Worm (Caenorhabditis elegans) whole organism, L4 larva: ENCODE data around the gene tmem-184.

Experiments
- Y48G9A.11 ChIP-seq: fragments of 200-800 bp; sonication (Bioruptor generic); IDR thresholded peaks from 2 replicates; pipeline ENCODE4 v1.3.6; 2022; ENCODE audit warnings: missing genetic modification reagents, missing genetic modification characterization, missing compliant biosample characterization
- lin-15B ChIP-seq: fragments of 150-350 bp; sonication (generic microtip); optimal IDR thresholded peaks from 3 replicates; lab custom pipeline; 2014; ENCODE audit warnings: missing biosample characterization, missing genetic modification characterization
- nhr-237 ChIP-seq: sonication (generic microtip); optimal IDR thresholded peaks from 2 replicates; lab custom pipeline; 2017; ENCODE audit warnings: missing biosample characterization, missing genetic modification characterization
- nhr-25 ChIP-seq: sonication (generic microtip); optimal IDR thresholded peaks from 2 replicates; lab custom pipeline; 2017; ENCODE audit warnings: missing genetic modification characterization, mild to moderate bottlenecking, missing compliant biosample characterization, antibody characterized with exemption, moderate library complexity, borderline replicate concordance; ENCODE audit not compliant: insufficient read depth
- nhr-6 ChIP-seq: fragments of 150-350 bp; optimal IDR thresholded peaks from 2 replicates; lab custom pipeline; 2014; ENCODE audit warnings: missing biosample characterization, missing genetic modification characterization
- spr-3 ChIP-seq: fragments of 200-800 bp; sonication (Bioruptor generic); optimal IDR thresholded peaks from 2 replicates; lab custom pipeline; 2018; ENCODE audit warnings: mild to moderate bottlenecking, missing genetic modification characterization, missing compliant biosample characterization
- tag-97 ChIP-seq: fragments of 200-800 bp; sonication (Bioruptor generic); IDR thresholded peaks from 2 replicates; pipeline ENCODE4 v1.3.6; 2022; ENCODE audit warnings: missing genetic modification characterization, missing compliant biosample characterization
- unc-62 ChIP-seq, 3 experiments: fragments of 150-350 bp in 1 of 3; sonication (generic microtip); optimal IDR thresholded peaks in 2 of 3; peaks in 1 of 3; 1 replicate in 1 of 3; 2 replicates in 2 of 3; lab custom pipeline; 2014 to 2017; ENCODE audit warnings: missing biosample characterization in 3 of 3, missing genetic modification characterization in 3 of 3, missing genetic modification reagents in 3 of 3, missing genotype in 1 of 3
- ztf-11 ChIP-seq: fragments of 150-350 bp; optimal IDR thresholded peaks from 2 replicates; lab custom pipeline; 2014; ENCODE audit warnings: missing biosample characterization, missing genetic modification characterization

- TF ChIP-seq lin-15B (tag; lab: Kevin White, UChicago): no peak
- TF ChIP-seq tag-97: no peak
- TF ChIP-seq nhr-237: no peak
- no peak for TF ChIP-seq nhr-6 (tag; lab: Kevin White, UChicago)
- no peak for TF ChIP-seq unc-62 (GFP tag; optimal IDR thresholded peaks at IDR 0.05 in 1 of 2; lab: Kevin White, UChicago)
- no peak for TF ChIP-seq unc-62 (tag; optimal IDR thresholded peaks at IDR 0.05; lab: Kevin White, UChicago)
- TF ChIP-seq ztf-11 (tag; lab: Kevin White, UChicago): no peak
- no peak for TF ChIP-seq nhr-25 (tag; lab: Kevin White, UChicago)
- TF ChIP-seq Y48G9A.11 (GFP tag; lab: Robert Waterston, UW): no peak
- TF ChIP-seq spr-3 (GFP tag; lab: Kevin White, UChicago): no peak
Observed at ce11 chrX:14751911-14752310, 45.2 kb upstream of the tmem-184 start, which contains the start of gene C05G5.3.
